Fruit fly (Drosophila melanogaster): ENCODE data around the gene TotC.

- TF ChIP-seq tx (GFP tag; optimal IDR thresholded peaks at IDR 0.05) = no peak
- no peak for TF ChIP-seq psq (GFP tag; optimal IDR thresholded peaks at IDR 0.05)
- TF ChIP-seq hth (optimal IDR thresholded peaks at IDR 0.05) = no peak
- no peak for TF ChIP-seq mirr (GFP tag; optimal IDR thresholded peaks at IDR 0.05)
- no peak for TF ChIP-seq insv (GFP tag; optimal IDR thresholded peaks at IDR 0.05)
Measured at dm6 chr3R:20866204-20866603, 6.6 kb upstream of the TotC start, which contains the start of gene KaiR1D.

All from whole organism, embryonic.